Fruit fly (Drosophila melanogaster) whole organism, pupa: ENCODE results near the gene MED18.

Source experiments
- CG12605 ChIP-seq: fragments of 200-800 bp; sonication (Bioruptor generic); IDR thresholded peaks from 2 replicates; pipeline ENCODE4 v1.3.6; 2022; ENCODE audit warnings: missing biosample characterization, missing genetic modification characterization
- CG15710 ChIP-seq: fragments of 200-800 bp; sonication (Bioruptor generic); optimal IDR thresholded peaks from 2 replicates; lab custom pipeline; 2018; ENCODE audit warnings: missing biosample characterization, mild to moderate bottlenecking, missing genetic modification characterization, moderate library complexity
- CG32121 ChIP-seq: fragments of 200-800 bp; sonication (Bioruptor generic); IDR thresholded peaks from 2 replicates; pipeline ENCODE4 v1.3.6; 2022; ENCODE audit warnings: missing biosample characterization, missing genetic modification characterization
- CG34367 ChIP-seq: fragments of 200-800 bp; sonication (Bioruptor generic); optimal IDR thresholded peaks from 2 replicates; lab custom pipeline; 2018; ENCODE audit warnings: missing biosample characterization, mild to moderate bottlenecking, missing genetic modification characterization
- CG8159 ChIP-seq: fragments of 200-800 bp; sonication (Bioruptor generic); optimal IDR thresholded peaks from 3 replicates; lab custom pipeline; 2018; ENCODE audit warnings: missing biosample characterization, mild to moderate bottlenecking, missing genetic modification characterization, moderate library complexity
- CG8301 ChIP-seq: fragments of 200-800 bp; sonication (Bioruptor generic); optimal IDR thresholded peaks from 2 replicates; lab custom pipeline; 2018; ENCODE audit warnings: missing biosample characterization, mild to moderate bottlenecking, missing genetic modification characterization
- CG9948 ChIP-seq: fragments of 200-800 bp; sonication (Bioruptor generic); optimal IDR thresholded peaks from 2 replicates; lab custom pipeline; 2018; ENCODE audit warnings: missing biosample characterization, mild to moderate bottlenecking, missing genetic modification characterization, moderate library complexity
- D1 ChIP-seq: fragments of 200-800 bp; sonication (Bioruptor generic); optimal IDR thresholded peaks from 2 replicates; lab custom pipeline; 2018; ENCODE audit warnings: missing biosample characterization, mild to moderate bottlenecking, missing genetic modification characterization, moderate library complexity
- EcR ChIP-seq: fragments of 200-800 bp; sonication (Bioruptor generic); optimal IDR thresholded peaks from 3 replicates; lab custom pipeline; 2019; ENCODE audit warnings: missing biosample characterization, missing genetic modification characterization, mild to moderate bottlenecking, moderate library complexity, missing genetic modification reagents
- Ets98B ChIP-seq: fragments of 200-800 bp; sonication (Bioruptor generic); IDR thresholded peaks from 2 replicates; pipeline ENCODE4 v1.3.6; 2022; ENCODE audit warnings: missing biosample characterization, missing genetic modification characterization
- Pif1B ChIP-seq: fragments of 200-800 bp; sonication (Bioruptor generic); optimal IDR thresholded peaks from 3 replicates; lab custom pipeline; 2016; ENCODE audit warnings: missing biosample characterization, missing genetic modification characterization
- Snoo ChIP-seq: fragments of 200-800 bp; sonication (Bioruptor generic); optimal IDR thresholded peaks from 3 replicates; lab custom pipeline; 2017; ENCODE audit warnings: missing biosample characterization, mild to moderate bottlenecking, missing genetic modification characterization, inconsistent platforms
- gl ChIP-seq: fragments of 200-800 bp; sonication (Bioruptor generic); optimal IDR thresholded peaks from 2 replicates; lab custom pipeline; 2018; ENCODE audit warnings: missing biosample characterization, mild to moderate bottlenecking, missing genetic modification characterization

dm6 chrX:1865673-1866072 is at the start of gene MED18, which contains the start of gene Gcna:
- TF ChIP-seq CG9948 (tag; lab: Kevin White, UChicago) (no peak), CG15710 (tag; lab: Kevin White, UChicago) (no peak), D1 (tag; lab: Kevin White, UChicago) (no peak), CG8301 (tag; lab: Kevin White, UChicago) (no peak), Ets98B (no peak), gl (tag; lab: Kevin White, UChicago) (no peak), Snoo (no peak), CG32121 (no peak), CG34367 (tag; lab: Kevin White, UChicago) (no peak), EcR (no peak), Pif1B (no peak), CG12605 (GFP tag; lab: Robert Waterston, UW) (no peak), CG8159 (tag; lab: Kevin White, UChicago) (no peak)
